Worm (Caenorhabditis elegans) whole organism, L4 larva: ENCODE measurements around the gene ttr-27.
A peak's percentile ranks its signal among the peaks of the same experiment; 100 is the strongest.

ENCODE experiments used
- F10B5.3 ChIP-seq: sonication (generic microtip); optimal IDR thresholded peaks from 2 replicates; lab custom pipeline; 2016; ENCODE audit warnings: mild to moderate bottlenecking, missing genetic modification characterization, missing compliant biosample characterization
- F26F4.8 ChIP-seq: fragments of 200-800 bp; sonication (Bioruptor generic); conservative IDR thresholded peaks from 2 replicates; pipeline ENCODE4 v1.3.6; 2022; ENCODE audit warnings: missing genetic modification characterization, missing compliant biosample characterization
- F37D6.2 ChIP-seq: sonication (generic microtip); optimal IDR thresholded peaks from 2 replicates; lab custom pipeline; 2016; ENCODE audit warnings: mild to moderate bottlenecking, missing genetic modification characterization, missing compliant biosample characterization
- T26A8.4 ChIP-seq: fragments of 200-800 bp; sonication (Bioruptor generic); IDR thresholded peaks from 2 replicates; pipeline ENCODE4 v1.3.6; 2022; ENCODE audit warnings: missing genetic modification characterization, missing compliant biosample characterization
- Y5F2A.4 ChIP-seq: fragments of 200-800 bp; sonication (Bioruptor generic); optimal IDR thresholded peaks from 2 replicates; lab custom pipeline; 2018; ENCODE audit warnings: mild to moderate bottlenecking, missing genetic modification characterization, missing compliant biosample characterization
- ZK546.5 ChIP-seq, 2 experiments: sonication (generic microtip); optimal IDR thresholded peaks; 2 replicates each; lab custom pipeline; 2017; ENCODE audit warnings: missing biosample characterization in 2 of 2, missing genetic modification characterization in 2 of 2
- aha-1 ChIP-seq: fragments of 150-350 bp; peaks from one replicate; lab custom pipeline; 2014; ENCODE audit warnings: missing biosample characterization, missing genetic modification characterization
- arid-1 ChIP-seq: fragments of 200-800 bp; sonication (Bioruptor generic); conservative IDR thresholded peaks from 2 replicates; pipeline ENCODE4 v1.3.6; 2022; ENCODE audit warnings: missing genetic modification reagents, missing genetic modification characterization, missing compliant biosample characterization
- ceh-20 ChIP-seq: fragments of 200-800 bp; sonication (Bioruptor generic); IDR thresholded peaks from 2 replicates; pipeline ENCODE4 v1.3.6; 2022; ENCODE audit warnings: missing genetic modification reagents, missing genetic modification characterization, missing compliant biosample characterization
- ceh-62 ChIP-seq: sonication (generic microtip); optimal IDR thresholded peaks from 2 replicates; lab custom pipeline; 2017; ENCODE audit warnings: missing biosample characterization, missing genetic modification characterization
- ceh-82 ChIP-seq: sonication (generic microtip); optimal IDR thresholded peaks from 2 replicates; lab custom pipeline; 2017; ENCODE audit warnings: missing biosample characterization, missing genetic modification characterization
- ctbp-1 ChIP-seq: fragments of 200-800 bp; sonication (Bioruptor generic); IDR thresholded peaks from 2 replicates; pipeline ENCODE4 v1.3.6; 2022; ENCODE audit warnings: missing genetic modification reagents, missing genetic modification characterization, missing compliant biosample characterization
- daf-16 ChIP-seq, 3 experiments: sonication (generic microtip); optimal IDR thresholded peaks; 2 replicates each; lab custom pipeline; 2016 to 2017; ENCODE audit warnings: missing genetic modification characterization in 3 of 3, missing genetic modification reagents in 3 of 3, mild to moderate bottlenecking in 2 of 3, missing compliant biosample characterization in 2 of 3, missing biosample characterization in 1 of 3, moderate library complexity in 1 of 3
- daf-19 ChIP-seq: fragments of 200-800 bp; sonication (Bioruptor generic); conservative IDR thresholded peaks from 2 replicates; pipeline ENCODE4 v1.3.6; 2022; ENCODE audit warnings: missing genetic modification characterization, missing compliant biosample characterization
- dmd-6 ChIP-seq: fragments of 200-800 bp; sonication (Bioruptor generic); IDR thresholded peaks from 2 replicates; pipeline ENCODE4 v1.3.6; 2022; ENCODE audit warnings: missing genetic modification reagents, missing genetic modification characterization, missing compliant biosample characterization
- dve-1 ChIP-seq: sonication (generic microtip); optimal IDR thresholded peaks from 2 replicates; lab custom pipeline; 2017; ENCODE audit warnings: antibody characterized with exemption, mild to moderate bottlenecking, missing genetic modification characterization, missing compliant biosample characterization; ENCODE audit not compliant: insufficient read depth
- hlh-11 ChIP-seq: fragments of 200-800 bp; sonication (Bioruptor generic); optimal IDR thresholded peaks from 2 replicates; lab custom pipeline; 2018; ENCODE audit warnings: mild to moderate bottlenecking, missing genetic modification characterization, missing compliant biosample characterization
- hlh-30 ChIP-seq: sonication (generic microtip); optimal IDR thresholded peaks from 2 replicates; lab custom pipeline; 2017; ENCODE audit warnings: antibody characterized with exemption, mild to moderate bottlenecking, missing genetic modification characterization, missing compliant biosample characterization; ENCODE audit not compliant: insufficient read depth
- jun-1 ChIP-seq: fragments of 150-350 bp; optimal IDR thresholded peaks from 2 replicates; lab custom pipeline; 2014; ENCODE audit warnings: missing biosample characterization, missing genetic modification reagents, missing genetic modification characterization
- lin-1 ChIP-seq: fragments of 200-800 bp; sonication (Bioruptor generic); IDR thresholded peaks from 2 replicates; pipeline ENCODE4 v1.3.6; 2022; ENCODE audit warnings: missing genetic modification reagents, missing genetic modification characterization, missing compliant biosample characterization
- lin-13 ChIP-seq: fragments of 150-350 bp; optimal IDR thresholded peaks from 2 replicates; lab custom pipeline; 2014; ENCODE audit warnings: missing biosample characterization, missing genetic modification reagents, missing genetic modification characterization
- lsy-2 ChIP-seq, 2 experiments: fragments of 150-350 bp in 1 of 2; sonication (generic microtip) in 1 of 2; optimal IDR thresholded peaks; 2 replicates each; lab custom pipeline; 2014 to 2017; ENCODE audit warnings: missing biosample characterization in 2 of 2, missing genetic modification characterization in 2 of 2
- madf-5 ChIP-seq, 2 experiments: fragments of 200-800 bp; sonication (Bioruptor generic); IDR thresholded peaks; 2 replicates each; pipeline ENCODE4 v1.3.6; 2022; ENCODE audit warnings: missing compliant biosample characterization in 2 of 2, missing genetic modification characterization in 2 of 2
- mdl-1 ChIP-seq, 2 experiments: fragments of 150-350 bp in 1 of 2; sonication (generic microtip) in 1 of 2; optimal IDR thresholded peaks; 2 replicates each; lab custom pipeline; 2014 to 2017; ENCODE audit warnings: missing biosample characterization in 2 of 2, missing genetic modification characterization in 2 of 2
- mdt-29 ChIP-seq: fragments of 200-800 bp; sonication (Bioruptor generic); IDR thresholded peaks from 2 replicates; pipeline ENCODE4 v1.3.6; 2022; ENCODE audit warnings: missing genetic modification reagents, missing genetic modification characterization, missing compliant biosample characterization
- mxl-2 ChIP-seq: fragments of 200-800 bp; sonication (Bioruptor generic); conservative IDR thresholded peaks from 2 replicates; pipeline ENCODE4 v1.3.6; 2022; ENCODE audit warnings: missing genetic modification reagents, missing genetic modification characterization, missing compliant biosample characterization
- nhr-11 ChIP-seq: fragments of 150-350 bp; optimal IDR thresholded peaks from 2 replicates; lab custom pipeline; 2014; ENCODE audit warnings: missing biosample characterization, missing genetic modification characterization
- nhr-237 ChIP-seq: sonication (generic microtip); optimal IDR thresholded peaks from 2 replicates; lab custom pipeline; 2017; ENCODE audit warnings: missing biosample characterization, missing genetic modification characterization
- nhr-25 ChIP-seq: sonication (generic microtip); optimal IDR thresholded peaks from 2 replicates; lab custom pipeline; 2017; ENCODE audit warnings: missing genetic modification characterization, mild to moderate bottlenecking, missing compliant biosample characterization, antibody characterized with exemption, moderate library complexity, borderline replicate concordance; ENCODE audit not compliant: insufficient read depth
- nhr-28 ChIP-seq: fragments of 150-350 bp; optimal IDR thresholded peaks from 2 replicates; lab custom pipeline; 2014; ENCODE audit warnings: missing biosample characterization, missing genetic modification characterization
- nhr-48 ChIP-seq: sonication (generic microtip); optimal IDR thresholded peaks from 2 replicates; lab custom pipeline; 2016; ENCODE audit warnings: mild to moderate bottlenecking, missing genetic modification characterization, missing compliant biosample characterization
- pha-4 ChIP-seq, 2 experiments: fragments of 150-350 bp in 1 of 2; fragments of 200-800 bp in 1 of 2; sonication (Bioruptor generic) in 1 of 2; IDR thresholded peaks in 1 of 2; optimal IDR thresholded peaks in 1 of 2; 2 replicates each; pipeline versions ENCODE4 v1.3.6 to Lab custom; 2014 to 2022; ENCODE audit warnings: missing genetic modification characterization in 2 of 2, missing genetic modification reagents in 2 of 2, missing biosample characterization in 1 of 2, missing compliant biosample characterization in 1 of 2
- pqm-1 ChIP-seq: sonication (generic microtip); optimal IDR thresholded peaks from 2 replicates; lab custom pipeline; 2017; ENCODE audit warnings: missing biosample characterization, missing genetic modification characterization
- spr-1 ChIP-seq: sonication (generic microtip); optimal IDR thresholded peaks from 2 replicates; lab custom pipeline; 2016; ENCODE audit warnings: mild to moderate bottlenecking, missing genetic modification characterization, missing compliant biosample characterization
- unc-62 ChIP-seq, 3 experiments: fragments of 150-350 bp in 1 of 3; sonication (generic microtip); optimal IDR thresholded peaks in 2 of 3; peaks in 1 of 3; 1 replicate in 1 of 3; 2 replicates in 2 of 3; lab custom pipeline; 2014 to 2017; ENCODE audit warnings: missing biosample characterization in 3 of 3, missing genetic modification characterization in 3 of 3, missing genetic modification reagents in 3 of 3, missing genotype in 1 of 3
- zip-11 ChIP-seq: fragments of 200-800 bp; sonication (Bioruptor generic); IDR thresholded peaks from 2 replicates; pipeline ENCODE4 v1.3.6; 2022; ENCODE audit warnings: missing genetic modification characterization, missing compliant biosample characterization
- ztf-11 ChIP-seq: fragments of 150-350 bp; optimal IDR thresholded peaks from 2 replicates; lab custom pipeline; 2014; ENCODE audit warnings: missing biosample characterization, missing genetic modification characterization
- ztf-7 ChIP-seq: fragments of 150-350 bp; optimal IDR thresholded peaks from 2 replicates; lab custom pipeline; 2014; ENCODE audit warnings: missing biosample characterization, missing genetic modification characterization

ttr-27 gene

DNA sequence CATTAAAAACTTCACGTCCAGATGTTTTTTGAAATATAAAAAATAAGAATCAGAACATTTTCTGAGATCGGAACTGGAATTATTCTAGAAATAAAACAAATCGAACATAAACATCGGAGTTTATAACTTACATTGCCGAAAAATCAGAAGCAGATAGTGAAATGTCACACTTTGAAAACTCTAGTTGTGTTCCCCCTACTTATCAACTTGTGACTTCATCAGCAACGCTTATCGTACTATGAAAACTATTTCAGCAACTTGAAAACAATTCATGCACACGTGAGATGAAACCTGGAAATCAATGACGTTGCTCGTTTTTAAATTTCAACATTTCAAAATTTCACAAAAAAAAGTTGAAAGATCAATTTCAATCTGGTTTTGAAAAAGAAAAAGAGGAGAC is 27.2 kb downstream of the ttr-27 start:
- TF ChIP-seq hlh-30 (tag; lab: Kevin White, UChicago) (peak; percentile 60), lsy-2 (tag; optimal IDR thresholded peaks at IDR 0.05; lab: Kevin White, UChicago) (no peak), pqm-1 (peak; percentile 38), lin-13 (no peak), F26F4.8 (no peak), ceh-82 (tag; lab: Kevin White, UChicago) (no peak), hlh-11 (tag; lab: Kevin White, UChicago) (peak; percentile 59), mxl-2 (GFP tag; lab: Robert Waterston, UW) (no peak), mdl-1 (tag; optimal IDR thresholded peaks at IDR 0.05; lab: Kevin White, UChicago) (peak in 1 of 2 experiments; percentile 20), dmd-6 (GFP tag; lab: Robert Waterston, UW) (peak; percentile 52), daf-16 (GFP tag; optimal IDR thresholded peaks at IDR 0.05; lab: Kevin White, UChicago) (no peak), daf-16 (tag; optimal IDR thresholded peaks at IDR 0.05; lab: Kevin White, UChicago) (peak; percentile 84), lin-1 (0 out of 2 replicates have a peak, but pooled peaks have one; percentile 29), arid-1 (GFP tag; lab: Robert Waterston, UW) (no peak), nhr-28 (tag; lab: Kevin White, UChicago) (peak; percentile 69), dve-1 (tag; lab: Kevin White, UChicago) (peak; percentile 46), nhr-25 (no peak), aha-1 (tag; lab: Kevin White, UChicago) (peak; percentile 35), zip-11 (GFP tag; lab: Robert Waterston, UW) (no peak), nhr-48 (no peak)
- TF ChIP-seq, all 104 proteins: peak for 10

DNA sequence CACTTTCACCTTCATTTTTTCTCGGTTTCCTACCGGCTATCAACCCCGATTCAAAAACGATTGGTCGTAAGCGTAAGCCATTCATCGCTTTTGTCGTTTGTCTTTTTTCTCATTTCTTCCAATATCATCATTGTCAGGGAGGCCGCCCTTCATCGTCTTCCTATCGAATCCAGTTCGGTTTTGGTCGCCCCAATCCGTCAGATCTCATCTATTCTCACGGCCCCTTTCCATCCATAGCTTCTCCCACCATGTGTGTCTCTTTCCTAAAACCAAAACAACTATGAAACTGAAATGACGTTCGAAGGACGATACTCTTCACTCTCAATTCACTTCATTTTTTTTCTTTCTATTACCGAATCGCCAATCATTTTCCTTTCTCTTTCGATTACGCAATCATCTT is 28.0 kb downstream of the ttr-27 start:
- TF ChIP-seq unc-62 (GFP tag; optimal IDR thresholded peaks at IDR 0.05 in 1 of 2; lab: Kevin White, UChicago): peak in 1 of 2 experiments; percentile 93
- no peak for TF ChIP-seq unc-62 (tag; optimal IDR thresholded peaks at IDR 0.05; lab: Kevin White, UChicago)
- no peak for TF ChIP-seq jun-1 (tag; lab: Kevin White, UChicago)
- no peak for TF ChIP-seq nhr-237 (tag; lab: Kevin White, UChicago)
- peak; percentile 33 for TF ChIP-seq nhr-28 (tag; lab: Kevin White, UChicago)
- TF ChIP-seq, all 104 proteins: peak for 2

DNA sequence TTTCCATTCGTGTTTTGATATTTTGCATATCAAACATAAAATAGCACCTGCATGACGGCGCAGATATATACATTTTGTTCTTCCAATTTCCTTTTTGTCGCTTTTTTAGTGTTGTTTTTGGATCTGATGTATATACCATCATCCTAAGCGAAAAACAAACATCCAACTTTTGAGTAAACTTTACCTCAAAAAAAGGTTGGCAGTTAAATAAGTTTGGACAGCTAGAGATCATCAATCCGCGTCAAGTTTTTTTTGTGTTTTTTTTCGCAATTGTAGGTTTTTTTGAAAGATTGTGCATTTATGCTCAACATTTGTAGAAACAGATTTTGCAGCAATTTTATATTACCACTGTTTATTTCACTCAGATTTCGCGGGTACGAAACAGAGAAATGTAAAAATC is 32.1 kb downstream of the ttr-27 start, which contains the start of gene bus-19:
TSS of gene bus-19 (plus strand) at position 301 of the 400 bp plus-strand sequence.
- TF ChIP-seq unc-62 (GFP tag; optimal IDR thresholded peaks at IDR 0.05 in 1 of 2; lab: Kevin White, UChicago): peak in 1 of 2 experiments; percentile 4
- TF ChIP-seq unc-62 (tag; optimal IDR thresholded peaks at IDR 0.05; lab: Kevin White, UChicago): no peak
- no peak for TF ChIP-seq ceh-62 (tag; lab: Kevin White, UChicago)

- no peak for TF ChIP-seq Y5F2A.4
- TF ChIP-seq unc-62 (GFP tag; optimal IDR thresholded peaks at IDR 0.05 in 1 of 2; lab: Kevin White, UChicago): peak in 1 of 2 experiments; percentile 47
- no peak for TF ChIP-seq unc-62 (tag; optimal IDR thresholded peaks at IDR 0.05; lab: Kevin White, UChicago)
- TF ChIP-seq nhr-28 (tag; lab: Kevin White, UChicago): peak; percentile 13
These were observed 33.2 kb downstream of the ttr-27 start for ce11 chrV:12870740-12871139.

DNA sequence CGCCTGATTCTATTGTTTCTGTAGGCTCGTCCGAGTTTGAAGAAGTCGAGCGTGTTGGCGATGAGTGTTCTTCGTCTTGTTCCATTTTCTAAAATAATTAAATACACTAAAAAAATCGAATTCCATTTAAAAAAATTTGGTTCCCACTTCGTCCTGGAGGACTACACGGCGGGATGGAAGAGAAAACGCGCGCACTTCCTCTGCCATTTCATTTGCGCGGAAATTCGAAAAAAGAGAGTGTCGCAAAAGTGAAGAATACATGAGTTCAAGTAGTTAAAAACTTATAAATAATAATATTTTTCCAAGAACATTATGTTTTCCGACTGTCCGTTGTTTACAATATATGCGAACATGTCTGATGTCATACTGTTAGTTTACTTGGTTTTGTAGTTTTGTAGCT is 34.0 kb downstream of the ttr-27 start, which contains the start of gene T07F10.3:
TSS of gene T07F10.3 (minus strand) at position 98 of the 400 bp plus-strand sequence.
- no peak for TF ChIP-seq ztf-11
- TF ChIP-seq mxl-2 (GFP tag; lab: Robert Waterston, UW): peak; percentile 49; the same call in 1 of the 2 replicates
- TF ChIP-seq pqm-1: no peak
- TF ChIP-seq nhr-11 (tag; lab: Kevin White, UChicago): peak; percentile 47
- no peak for TF ChIP-seq ZK546.5 (tag; optimal IDR thresholded peaks at IDR 0.05; lab: Kevin White, UChicago)
- TF ChIP-seq hlh-30 (tag; lab: Kevin White, UChicago): no peak
- TF ChIP-seq F10B5.3: peak; percentile 30
- peak; percentile 77 for TF ChIP-seq dve-1 (tag; lab: Kevin White, UChicago)
- TF ChIP-seq madf-5 (GFP tag; IDR thresholded peaks at IDR 0.05; lab: Robert Waterston, UW): no peak; a peak in 1 of 4 replicates
- TF ChIP-seq mdt-29 (GFP tag; lab: Robert Waterston, UW): peak; percentile 71
- TF ChIP-seq ztf-7: no peak
- 0 out of 2 replicates have a peak, but pooled peaks have one; percentile 56 for TF ChIP-seq lin-1
- peak; percentile 59; the same call in 1 of the 2 replicates for TF ChIP-seq pha-4 (GFP tag; IDR thresholded peaks at IDR 0.05; lab: Robert Waterston, UW)
- no peak for TF ChIP-seq pha-4 (tag; optimal IDR thresholded peaks at IDR 0.05; lab: Kevin White, UChicago)
- no peak for TF ChIP-seq unc-62 (GFP tag; optimal IDR thresholded peaks at IDR 0.05 in 1 of 2; lab: Kevin White, UChicago)
- TF ChIP-seq unc-62 (tag; optimal IDR thresholded peaks at IDR 0.05; lab: Kevin White, UChicago): no peak
- peak; percentile 80 for TF ChIP-seq T26A8.4 (GFP tag; lab: Robert Waterston, UW)
- TF ChIP-seq daf-19: no peak
- TF ChIP-seq spr-1 (tag; lab: Kevin White, UChicago): peak; percentile 69
- peak; percentile 47 for TF ChIP-seq F37D6.2
- no peak for TF ChIP-seq F26F4.8
- peak; percentile 71 for TF ChIP-seq ceh-20
- TF ChIP-seq zip-11 (GFP tag; lab: Robert Waterston, UW): no peak
- TF ChIP-seq ctbp-1 (GFP tag; lab: Robert Waterston, UW): no peak; the same call in 1 of the 2 replicates
